Worm (Caenorhabditis elegans) whole organism, mixed stage, embryonic: ENCODE measurements around the gene dpy-9.

ENCODE experiments used
- bed-3 ChIP-seq: fragments of 200-800 bp; sonication (Bioruptor generic); optimal IDR thresholded peaks from 3 replicates; lab custom pipeline; 2018; ENCODE audit warnings: mild to moderate bottlenecking, missing genetic modification characterization, moderate library complexity, missing compliant biosample characterization
- ceh-43 ChIP-seq: fragments of 200-800 bp; sonication (Bioruptor generic); optimal IDR thresholded peaks from 2 replicates; lab custom pipeline; 2018; ENCODE audit warnings: mild to moderate bottlenecking, missing genetic modification characterization, moderate library complexity, missing compliant biosample characterization
- ces-1 ChIP-seq: fragments of 150-350 bp; optimal IDR thresholded peaks from 2 replicates; lab custom pipeline; 2014; ENCODE audit warnings: missing biosample characterization, missing genetic modification reagents, missing genetic modification characterization
- elt-1 ChIP-seq: sonication (generic microtip); optimal IDR thresholded peaks from 2 replicates; lab custom pipeline; 2017; ENCODE audit warnings: missing genetic modification characterization, mild to moderate bottlenecking, missing compliant biosample characterization, antibody characterized with exemption, moderate library complexity, borderline replicate concordance; ENCODE audit not compliant: insufficient read depth
- lsy-2 ChIP-seq: fragments of 150-350 bp; optimal IDR thresholded peaks from 2 replicates; lab custom pipeline; 2014; ENCODE audit warnings: missing biosample characterization, missing genetic modification characterization
- mls-2 ChIP-seq: sonication (generic microtip); optimal IDR thresholded peaks from 2 replicates; lab custom pipeline; 2016; ENCODE audit warnings: mild to moderate bottlenecking, missing genetic modification characterization, moderate library complexity, missing compliant biosample characterization
- nhr-237 ChIP-seq: fragments of 150-350 bp; optimal IDR thresholded peaks from 2 replicates; lab custom pipeline; 2014; ENCODE audit warnings: missing biosample characterization, missing genetic modification characterization
- pha-4 ChIP-seq: fragments of 150-350 bp; optimal IDR thresholded peaks from 2 replicates; lab custom pipeline; 2018; ENCODE audit warnings: missing biosample characterization, missing genetic modification reagents, missing genetic modification characterization
- snpc-4 ChIP-seq: fragments of 150-350 bp; optimal IDR thresholded peaks from 2 replicates; lab custom pipeline; 2014; ENCODE audit warnings: missing biosample characterization, missing genetic modification characterization
- sptf-1 ChIP-seq: sonication (generic microtip); optimal IDR thresholded peaks from 2 replicates; lab custom pipeline; 2017; ENCODE audit warnings: mild to moderate bottlenecking, missing genetic modification characterization, moderate library complexity, missing compliant biosample characterization
- unc-62 ChIP-seq: fragments of 150-350 bp; optimal IDR thresholded peaks from 2 replicates; lab custom pipeline; 2014; ENCODE audit warnings: missing biosample characterization, missing genetic modification reagents, missing genetic modification characterization
- ztf-11 ChIP-seq: fragments of 150-350 bp; optimal IDR thresholded peaks from 2 replicates; lab custom pipeline; 2014; ENCODE audit warnings: missing biosample characterization, missing genetic modification characterization

DNA sequence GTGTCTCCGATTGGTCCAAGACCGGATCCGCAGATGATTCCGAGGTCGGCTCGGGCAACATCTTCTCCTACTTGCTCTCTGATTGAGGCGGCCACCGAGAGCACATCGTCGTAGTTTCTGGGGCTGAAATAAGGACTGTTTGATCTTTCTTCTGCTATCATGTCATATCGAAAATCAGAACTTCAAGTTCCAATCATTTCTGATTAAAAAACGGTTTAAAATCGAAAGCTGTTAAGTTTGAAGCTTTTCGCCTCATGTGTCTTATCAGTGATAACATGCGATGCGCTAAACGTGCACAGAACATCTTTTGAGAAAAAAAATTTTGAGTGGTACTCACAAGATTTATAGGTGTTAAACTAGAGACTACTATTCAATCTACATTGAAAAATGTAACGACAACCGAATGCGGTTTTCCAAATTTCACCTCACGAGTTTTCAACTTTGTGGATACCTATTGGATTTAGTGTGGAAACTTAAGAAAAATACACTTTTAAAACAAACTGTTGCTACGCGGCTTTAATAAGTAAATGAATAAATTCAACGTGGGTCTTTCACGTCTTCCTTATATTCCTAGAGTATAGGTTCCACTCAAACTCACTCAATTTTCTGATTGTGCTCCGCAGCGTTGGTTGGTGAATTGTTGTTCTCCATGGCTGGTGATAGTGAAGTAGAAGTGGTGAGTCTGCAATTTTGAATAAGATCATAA, 35.1 kb upstream of the dpy-9 start:
- TF ChIP-seq ztf-11 (tag; lab: Kevin White, UChicago) (no peak), ceh-43 (no peak), snpc-4 (tag; lab: Kevin White, UChicago) (no peak), sptf-1 (tag; lab: Kevin White, UChicago) (no peak), pha-4 (tag; lab: Kevin White, UChicago) (no peak), unc-62 (GFP tag; lab: Kevin White, UChicago) (no peak), nhr-237 (no peak), elt-1 (tag; lab: Kevin White, UChicago) (no peak), ces-1 (GFP tag; lab: Kevin White, UChicago) (no peak), mls-2 (tag; lab: Kevin White, UChicago) (no peak), lsy-2 (tag; lab: Kevin White, UChicago) (no peak), bed-3 (GFP tag; lab: Kevin White, UChicago) (no peak)
